Worm (Caenorhabditis elegans) whole organism, midembryonic: ENCODE data around the gene T10C6.7.
A peak's percentile ranks its signal among the peaks of the same experiment; 100 is the strongest.

Source experiments
- T22C8.4 ChIP-seq: fragments of 200-800 bp; sonication (Bioruptor generic); IDR thresholded peaks from 2 replicates; pipeline ENCODE4 v1.3.6; 2022; ENCODE audit warnings: missing genetic modification characterization, missing compliant biosample characterization
- cog-1 ChIP-seq: sonication (generic microtip); optimal IDR thresholded peaks from 2 replicates; lab custom pipeline; 2016; ENCODE audit warnings: missing genetic modification characterization, missing compliant biosample characterization
- flt-1 ChIP-seq: fragments of 200-800 bp; sonication (Bioruptor generic); IDR thresholded peaks from 2 replicates; pipeline ENCODE4 v1.3.6; 2022; ENCODE audit warnings: missing genetic modification characterization, missing compliant biosample characterization
- klf-2 ChIP-seq: fragments of 200-800 bp; sonication (Bioruptor generic); conservative IDR thresholded peaks from 2 replicates; pipeline ENCODE4 v1.3.6; 2022; ENCODE audit warnings: missing genetic modification reagents, missing genetic modification characterization, missing compliant biosample characterization
- med-1 ChIP-seq: sonication (generic microtip); optimal IDR thresholded peaks from 2 replicates; lab custom pipeline; 2017; ENCODE audit warnings: missing genetic modification characterization, mild to moderate bottlenecking, missing compliant biosample characterization, antibody characterized with exemption, missing genetic modification reagents; ENCODE audit not compliant: insufficient read depth
- ref-1 ChIP-seq: fragments of 200-800 bp; sonication (Bioruptor generic); conservative IDR thresholded peaks from 2 replicates; pipeline ENCODE4 v1.3.6; 2022; ENCODE audit warnings: missing genetic modification reagents, missing genetic modification characterization, missing compliant biosample characterization
- tab-1 ChIP-seq: fragments of 200-800 bp; sonication (Bioruptor generic); IDR thresholded peaks from 2 replicates; pipeline ENCODE4 v1.3.6; 2022; ENCODE audit warnings: missing genetic modification characterization, missing compliant biosample characterization
- ztf-23 ChIP-seq: fragments of 200-800 bp; sonication (Bioruptor generic); IDR thresholded peaks from 2 replicates; pipeline ENCODE4 v1.3.6; 2022; ENCODE audit warnings: missing genetic modification reagents, missing genetic modification characterization, missing compliant biosample characterization
- ztf-29 ChIP-seq: fragments of 200-800 bp; sonication (Bioruptor generic); IDR thresholded peaks from 2 replicates; pipeline ENCODE4 v1.3.6; 2022; ENCODE audit warnings: missing genetic modification reagents, missing genetic modification characterization, missing compliant biosample characterization

The T10C6.7 gene

DNA sequence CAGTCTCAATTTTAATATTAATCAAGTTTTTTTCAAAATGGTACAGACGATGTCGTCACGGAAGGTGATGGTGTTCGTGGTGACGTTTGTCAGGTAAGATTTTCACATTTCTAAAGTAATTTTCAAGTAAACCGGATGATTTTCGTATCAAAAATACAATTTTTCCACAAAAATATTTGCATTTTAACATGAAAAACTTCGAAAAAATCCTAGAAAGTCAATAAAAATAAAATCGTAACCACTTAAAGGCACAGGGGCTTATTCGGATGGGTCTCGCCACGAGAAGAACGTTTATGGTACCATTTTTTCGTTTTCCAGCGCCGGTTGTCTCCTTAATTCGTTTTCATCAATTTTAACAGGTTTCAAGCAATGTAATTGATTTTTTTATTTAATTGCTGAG is 7.2 kb downstream of the T10C6.7 start, which contains the start of gene T10C6.6:
Gene T10C6.6, plus strand, starts transcription at position 27 of the 400 bp plus-strand sequence.
- TF ChIP-seq cog-1 (tag; lab: Kevin White, UChicago) = no peak
- no peak for TF ChIP-seq T22C8.4
- TF ChIP-seq flt-1 (GFP tag; lab: Robert Waterston, UW) = no peak
- TF ChIP-seq med-1 (GFP tag; lab: Kevin White, UChicago) = no peak
- TF ChIP-seq ztf-23 = no peak
- TF ChIP-seq klf-2 = no peak
- TF ChIP-seq tab-1 (GFP tag; lab: Robert Waterston, UW) = no peak
- no peak for TF ChIP-seq ref-1 (GFP tag; lab: Robert Waterston, UW)
- TF ChIP-seq ztf-29 (GFP tag; lab: Robert Waterston, UW) = no peak

DNA sequence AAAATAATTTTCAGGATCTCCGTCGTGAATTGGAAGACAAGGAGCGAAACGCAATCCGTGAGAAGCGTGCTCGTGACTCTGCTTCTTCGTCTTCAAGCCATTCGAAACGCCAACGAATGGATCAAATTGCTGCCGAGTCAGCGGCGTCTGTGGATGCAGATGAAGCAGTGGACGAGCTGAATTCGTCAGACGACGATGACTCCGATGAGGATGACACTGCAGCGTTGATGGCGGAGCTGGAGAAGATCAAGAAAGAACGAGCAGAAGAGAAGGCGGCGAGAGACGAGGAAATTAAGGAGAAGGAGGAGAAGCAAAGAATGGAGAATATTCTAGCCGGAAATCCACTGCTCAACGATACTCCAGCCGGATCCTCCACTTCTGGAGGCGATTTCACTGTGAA is 8.0 kb downstream of the T10C6.7 start:
- TF ChIP-seq T22C8.4 (no peak), cog-1 (tag; lab: Kevin White, UChicago) (no peak), flt-1 (GFP tag; lab: Robert Waterston, UW) (no peak), ztf-23 (no peak), med-1 (GFP tag; lab: Kevin White, UChicago) (no peak), ztf-29 (GFP tag; lab: Robert Waterston, UW) (no peak), klf-2 (no peak), ref-1 (GFP tag; lab: Robert Waterston, UW) (no peak), tab-1 (GFP tag; lab: Robert Waterston, UW) (no peak)

DNA sequence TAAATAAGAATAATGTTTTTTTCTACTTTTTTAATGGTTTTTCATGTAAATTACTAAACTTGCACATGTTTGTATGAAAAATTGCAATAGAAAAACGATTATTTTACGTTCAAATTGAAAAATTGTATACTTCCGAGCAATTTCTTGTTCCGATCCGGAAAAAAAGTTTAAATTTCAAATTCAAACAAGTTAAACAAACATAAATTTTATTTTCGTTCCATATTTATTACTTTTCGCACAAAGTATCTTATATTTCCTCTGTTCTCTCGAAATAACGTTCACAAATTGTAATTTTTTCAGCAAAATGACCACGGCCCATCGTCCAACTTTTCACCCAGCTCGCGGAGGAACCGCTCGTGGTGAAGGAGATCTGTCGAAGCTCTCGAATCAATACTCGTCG is 8.5 kb downstream of the T10C6.7 start, which contains the start of gene cwc-15:
Gene cwc-15, plus strand, starts transcription at position 301 of the 400 bp plus-strand sequence.
- TF ChIP-seq ztf-29 (GFP tag; lab: Robert Waterston, UW) (no peak), klf-2 (no peak), flt-1 (GFP tag; lab: Robert Waterston, UW) (no peak), ztf-23 (no peak), cog-1 (tag; lab: Kevin White, UChicago) (no peak), med-1 (GFP tag; lab: Kevin White, UChicago) (no peak)

DNA sequence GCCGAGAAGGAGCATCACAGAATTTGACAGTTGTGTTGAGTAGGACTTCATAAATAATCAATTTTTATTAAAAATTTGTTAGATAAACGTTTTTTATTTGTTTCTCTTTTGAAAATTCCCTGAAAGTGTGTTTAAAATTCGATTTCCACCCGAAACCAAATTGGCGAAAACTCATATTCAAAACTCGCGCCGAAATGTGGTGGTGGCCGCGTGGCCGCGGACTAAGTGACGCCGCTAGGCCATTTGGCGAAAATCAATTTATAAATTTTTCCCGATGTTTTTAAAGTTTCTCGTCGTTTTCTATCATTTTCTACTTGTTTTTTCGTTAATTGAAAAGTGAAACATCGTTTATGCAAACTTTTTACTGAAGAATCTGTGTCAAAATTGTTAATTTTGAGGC is 8.9 kb downstream of the T10C6.7 start:
- TF ChIP-seq cog-1 (tag; lab: Kevin White, UChicago) = peak; percentile 30
- TF ChIP-seq ref-1 (GFP tag; lab: Robert Waterston, UW) = no peak
- 0 out of 2 replicates have a peak, but pooled peaks have one; percentile 40 for TF ChIP-seq ztf-23
- TF ChIP-seq klf-2 = no peak
- TF ChIP-seq flt-1 (GFP tag; lab: Robert Waterston, UW) = peak; percentile 61

DNA sequence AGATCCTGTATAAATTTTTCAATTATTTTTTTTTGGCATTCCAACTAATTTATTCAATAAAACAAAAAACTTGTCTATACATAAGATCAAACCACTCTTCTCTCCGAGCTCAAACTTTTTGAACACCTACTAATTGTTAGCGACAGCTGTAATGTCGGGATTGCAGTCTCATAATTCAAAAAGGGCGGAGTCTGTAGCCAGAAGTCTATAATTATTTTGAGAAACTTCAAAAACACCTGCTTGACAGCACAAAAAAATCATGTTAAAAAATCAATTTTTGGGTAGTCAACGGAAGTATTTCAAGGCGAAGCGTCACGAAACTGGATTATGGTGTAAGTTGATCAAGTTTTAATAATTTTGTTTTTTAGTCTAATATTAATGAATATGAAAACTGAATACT is 11.5 kb downstream of the T10C6.7 start, which contains the start of gene srx-44:
Gene srx-44, plus strand, starts transcription at position 301 of the 400 bp plus-strand sequence.
- TF ChIP-seq ref-1 (GFP tag; lab: Robert Waterston, UW) = no peak
- no peak for TF ChIP-seq klf-2
- TF ChIP-seq T22C8.4 = no peak
- no peak for TF ChIP-seq med-1 (GFP tag; lab: Kevin White, UChicago)
- no peak for TF ChIP-seq ztf-23
- no peak for TF ChIP-seq flt-1 (GFP tag; lab: Robert Waterston, UW)
- TF ChIP-seq cog-1 (tag; lab: Kevin White, UChicago) = no peak

DNA sequence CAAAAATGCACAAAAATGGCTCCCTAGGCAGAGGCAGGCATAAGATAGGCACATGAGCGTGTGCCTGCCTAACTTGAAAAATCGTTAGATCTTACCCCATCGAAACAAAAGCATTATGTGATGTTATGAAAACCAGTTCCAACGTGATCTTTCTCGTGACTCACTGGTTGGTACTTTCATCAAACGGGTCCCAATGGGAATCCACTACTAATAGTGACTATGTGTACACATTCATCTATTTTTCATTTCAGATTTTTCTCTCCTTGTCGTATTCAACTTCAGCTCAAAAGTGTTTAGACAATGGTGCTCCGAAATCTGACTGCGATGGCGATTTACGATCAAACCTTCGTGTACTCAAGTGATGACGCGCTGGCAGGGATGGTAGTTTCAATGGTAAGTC is 13.8 kb downstream of the T10C6.7 start, which contains the start of gene srx-43:
Gene srx-43, plus strand, starts transcription at position 301 of the 400 bp plus-strand sequence.
- no peak for TF ChIP-seq flt-1 (GFP tag; lab: Robert Waterston, UW)
- no peak for TF ChIP-seq tab-1 (GFP tag; lab: Robert Waterston, UW)
- TF ChIP-seq med-1 (GFP tag; lab: Kevin White, UChicago) = no peak

DNA sequence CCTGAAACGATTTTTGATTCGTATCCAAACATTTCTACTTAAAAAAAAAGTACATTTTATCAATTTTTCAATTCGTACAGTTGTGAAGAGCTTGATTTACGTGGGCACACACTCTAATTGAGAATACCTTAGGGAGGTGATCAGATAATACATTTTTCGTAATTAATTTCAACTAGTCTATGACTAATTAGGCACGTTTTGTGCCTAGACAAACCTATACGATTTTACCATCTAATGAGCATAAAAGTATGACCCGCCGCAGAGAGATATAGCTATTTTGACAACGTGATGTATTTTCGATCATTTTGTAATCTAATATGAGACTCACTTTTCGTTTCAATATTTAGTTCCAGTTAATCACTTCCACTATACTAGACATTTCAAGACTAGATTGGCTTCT is 14.5 kb downstream of the T10C6.7 start:
- TF ChIP-seq flt-1 (GFP tag; lab: Robert Waterston, UW) (no peak), T22C8.4 (no peak), med-1 (GFP tag; lab: Kevin White, UChicago) (no peak), klf-2 (no peak), cog-1 (tag; lab: Kevin White, UChicago) (no peak), tab-1 (GFP tag; lab: Robert Waterston, UW) (no peak), ref-1 (GFP tag; lab: Robert Waterston, UW) (no peak), ztf-29 (GFP tag; lab: Robert Waterston, UW) (no peak), ztf-23 (no peak)

DNA sequence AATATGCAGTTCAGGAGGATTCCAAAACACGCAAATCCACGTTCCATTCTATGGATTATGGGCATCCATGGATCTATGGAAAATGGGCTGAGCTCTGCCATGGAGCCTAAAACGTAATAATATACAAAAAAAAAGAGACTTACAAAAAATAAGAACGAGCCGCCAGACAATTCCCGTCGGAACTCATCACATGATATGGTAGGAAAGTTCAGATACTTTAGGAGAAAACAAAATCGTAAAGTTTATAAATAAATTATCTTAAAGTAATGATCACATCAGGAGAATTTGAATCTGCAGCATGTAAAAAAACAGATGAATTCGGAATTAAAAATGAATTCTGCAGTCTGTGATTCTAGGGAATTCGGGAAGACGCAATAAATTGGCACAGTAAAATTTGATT is 15.9 kb downstream of the T10C6.7 start, which contains the start of gene str-232:
Gene str-232, minus strand, starts transcription at position 101 of the 400 bp plus-strand sequence.
- TF ChIP-seq klf-2 = no peak
- no peak for TF ChIP-seq tab-1 (GFP tag; lab: Robert Waterston, UW)
- no peak for TF ChIP-seq ztf-23
- TF ChIP-seq ztf-29 (GFP tag; lab: Robert Waterston, UW) = no peak
- no peak for TF ChIP-seq cog-1 (tag; lab: Kevin White, UChicago)
- no peak for TF ChIP-seq flt-1 (GFP tag; lab: Robert Waterston, UW)
- no peak for TF ChIP-seq ref-1 (GFP tag; lab: Robert Waterston, UW)
- TF ChIP-seq med-1 (GFP tag; lab: Kevin White, UChicago) = no peak
- TF ChIP-seq T22C8.4 = no peak

DNA sequence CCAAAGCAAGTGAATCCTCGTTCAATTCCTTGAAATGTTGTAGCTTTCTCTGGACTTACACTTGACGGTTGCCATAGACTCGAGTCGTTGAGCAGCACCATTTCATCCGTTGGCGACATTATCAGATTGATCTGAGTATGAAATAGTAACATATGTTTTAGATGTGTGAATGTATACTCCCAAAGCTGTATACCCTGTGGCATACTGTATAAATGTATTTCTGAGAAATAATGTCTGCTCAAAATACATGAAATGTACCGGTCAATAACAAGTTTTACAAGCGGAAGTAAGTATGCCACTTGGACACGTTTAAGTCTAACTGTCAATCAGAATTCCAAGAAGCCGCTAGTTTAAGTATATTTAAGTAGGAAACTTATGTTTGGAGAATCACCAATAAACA is 21.9 kb downstream of the T10C6.7 start, which contains the start of gene str-233:
Gene str-233, minus strand, starts transcription at position 101 of the 400 bp plus-strand sequence.
- TF ChIP-seq T22C8.4 = no peak
- TF ChIP-seq klf-2 = no peak
- TF ChIP-seq med-1 (GFP tag; lab: Kevin White, UChicago) = no peak
- no peak for TF ChIP-seq tab-1 (GFP tag; lab: Robert Waterston, UW)
- TF ChIP-seq flt-1 (GFP tag; lab: Robert Waterston, UW) = no peak
- TF ChIP-seq ztf-29 (GFP tag; lab: Robert Waterston, UW) = no peak
- no peak for TF ChIP-seq cog-1 (tag; lab: Kevin White, UChicago)
- TF ChIP-seq ref-1 (GFP tag; lab: Robert Waterston, UW) = no peak
- TF ChIP-seq ztf-23 = no peak

DNA sequence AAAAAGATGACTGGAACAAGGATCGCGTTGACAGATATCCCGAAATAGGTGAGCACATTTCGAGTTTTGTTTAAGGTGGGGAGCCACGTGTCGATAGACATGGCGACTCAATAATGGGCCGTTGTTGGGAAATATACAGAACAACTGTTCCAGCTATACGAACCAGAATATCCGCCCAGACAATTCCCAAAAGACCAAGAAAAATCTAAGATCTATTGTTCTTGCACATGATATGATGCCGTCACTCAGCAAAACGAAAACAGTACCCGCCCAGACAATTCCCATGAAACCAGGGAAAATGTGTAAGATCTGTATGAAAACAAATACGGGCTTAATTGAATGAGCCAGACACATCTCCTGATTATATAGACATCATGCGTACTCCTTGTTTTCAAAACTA is 24.0 kb downstream of the T10C6.7 start, which contains the start of gene str-231:
Gene str-231, minus strand, starts transcription at position 101 of the 400 bp plus-strand sequence.
- TF ChIP-seq tab-1 (GFP tag; lab: Robert Waterston, UW) (no peak), flt-1 (GFP tag; lab: Robert Waterston, UW) (no peak), ztf-29 (GFP tag; lab: Robert Waterston, UW) (no peak), T22C8.4 (no peak), ref-1 (GFP tag; lab: Robert Waterston, UW) (no peak), cog-1 (tag; lab: Kevin White, UChicago) (no peak), ztf-23 (no peak), klf-2 (no peak), med-1 (GFP tag; lab: Kevin White, UChicago) (no peak)
